Fruit fly (Drosophila melanogaster) whole organism, adult: Measurements from ENCODE around the gene CG14352.

Source experiments
- Mnt ChIP-seq: fragments of 200-800 bp; sonication (Bioruptor generic); optimal IDR thresholded peaks from 2 replicates; lab custom pipeline; 2016; ENCODE audit warnings: missing biosample characterization, mild to moderate bottlenecking, missing genetic modification characterization
- bab1 ChIP-seq: fragments of 200-800 bp; sonication (Bioruptor generic); optimal IDR thresholded peaks from 3 replicates; lab custom pipeline; 2019; ENCODE audit warnings: missing biosample characterization, mild to moderate bottlenecking, missing genetic modification characterization, moderate library complexity
- cic ChIP-seq: fragments of 200-800 bp; sonication (Bioruptor generic); optimal IDR thresholded peaks from 2 replicates; lab custom pipeline; 2017; ENCODE audit warnings: missing biosample characterization, mild to moderate bottlenecking, missing genetic modification characterization, moderate library complexity
- tj ChIP-seq: fragments of 200-800 bp; sonication (Bioruptor generic); optimal IDR thresholded peaks from 3 replicates; lab custom pipeline; 2017; ENCODE audit warnings: missing biosample characterization, mild to moderate bottlenecking, missing genetic modification characterization, moderate library complexity

- no peak for TF ChIP-seq bab1 (GFP tag; lab: Kevin White, UChicago)
- TF ChIP-seq tj (GFP tag; lab: Kevin White, UChicago) = no peak
- no peak for TF ChIP-seq cic (GFP tag; lab: Kevin White, UChicago)
- TF ChIP-seq Mnt (GFP tag; lab: Kevin White, UChicago) = no peak
These were observed 21.0 kb upstream of the CG14352 start for dm6 chr2L:1590167-1590566.
